Worm (Caenorhabditis elegans): Measurements from ENCODE around the gene par-1.

Gene par-1

ce11 chrV:14192870-14193269 is 47.7 kb upstream of the par-1 start:
- no peak for TF ChIP-seq ceh-31 (tag; optimal IDR thresholded peaks at IDR 0.05)

- TF ChIP-seq odd-2 (tag; optimal IDR thresholded peaks at IDR 0.05) (no peak), pros-1 (tag; optimal IDR thresholded peaks at IDR 0.05) (no peak), eyg-1 (tag; optimal IDR thresholded peaks at IDR 0.05) (no peak), ceh-2 (tag; optimal IDR thresholded peaks at IDR 0.05) (no peak), pqm-1 (tag; optimal IDR thresholded peaks at IDR 0.05) (no peak), lim-6 (tag; optimal IDR thresholded peaks at IDR 0.05) (no peak), F13H6.1 (tag; optimal IDR thresholded peaks at IDR 0.05) (no peak), ceh-18 (tag; optimal IDR thresholded peaks at IDR 0.05) (no peak), ztf-16 (tag; optimal IDR thresholded peaks at IDR 0.05) (no peak), gmeb-2 (tag; optimal IDR thresholded peaks at IDR 0.05) (no peak), Y22D7AL.16 (tag; optimal IDR thresholded peaks at IDR 0.05) (no peak), hlh-6 (tag; optimal IDR thresholded peaks at IDR 0.05) (no peak), ceh-30 (tag; optimal IDR thresholded peaks at IDR 0.05) (no peak), hlh-8 (tag; optimal IDR thresholded peaks at IDR 0.05) (no peak), ahr-1 (tag; optimal IDR thresholded peaks at IDR 0.05) (no peak), pha-4 (tag; optimal IDR thresholded peaks at IDR 0.05) (no peak), K09A11.1 (tag; optimal IDR thresholded peaks at IDR 0.05; ENCODE audit: insufficient read depth) (no peak), dve-1 (tag; optimal IDR thresholded peaks at IDR 0.05) (no peak), unc-86 (tag; optimal IDR thresholded peaks at IDR 0.05) (no peak), ceh-22 (tag; optimal IDR thresholded peaks at IDR 0.05) (no peak)
Measured at ce11 chrV:14187104-14187503, 41.9 kb upstream of the par-1 start.

ce11 chrV:14185438-14185837 is 40.3 kb upstream of the par-1 start, which contains the start of the genes trm-1 and ints-2:
Gene trm-1, minus strand, starts transcription at chrV:14185612.
Gene ints-2, plus strand, starts transcription at chrV:14185686.
- TF ChIP-seq ceh-31 (tag; optimal IDR thresholded peaks at IDR 0.05) (peak; percentile 50), unc-42 (tag; optimal IDR thresholded peaks at IDR 0.05) (peak; percentile 98), dmd-4 (tag; optimal IDR thresholded peaks at IDR 0.05; ENCODE audit: borderline replicate concordance) (no peak), ceh-18 (tag; optimal IDR thresholded peaks at IDR 0.05) (peak; percentile 26), pha-4 (tag; optimal IDR thresholded peaks at IDR 0.05) (no peak), nfya-1 (tag; optimal IDR thresholded peaks at IDR 0.05) (peak; percentile 2), eyg-1 (tag; optimal IDR thresholded peaks at IDR 0.05) (no peak)

ce11 chrV:14182860-14183259 is 37.7 kb upstream of the par-1 start, which contains the start of gene cest-2.3:
Gene cest-2.3, minus strand, starts transcription at chrV:14182960.
- TF ChIP-seq elt-2 (tag; optimal IDR thresholded peaks at IDR 0.05) (peak; percentile 40), tbx-7 (tag; optimal IDR thresholded peaks at IDR 0.05) (no peak), ceh-24 (tag; optimal IDR thresholded peaks at IDR 0.05) (no peak)

- TF ChIP-seq zip-5 (tag; optimal IDR thresholded peaks at IDR 0.05) (no peak), elt-2 (tag; optimal IDR thresholded peaks at IDR 0.05) (no peak), ets-4 (tag; optimal IDR thresholded peaks at IDR 0.05) (no peak), odd-2 (tag; optimal IDR thresholded peaks at IDR 0.05) (no peak), npax-4 (tag; optimal IDR thresholded peaks at IDR 0.05) (no peak), ceh-22 (tag; optimal IDR thresholded peaks at IDR 0.05) (no peak), elt-4 (tag; optimal IDR thresholded peaks at IDR 0.05) (no peak), ama-1 (optimal IDR thresholded peaks at IDR 0.05) (no peak), fax-1 (tag; optimal IDR thresholded peaks at IDR 0.05) (no peak), pqm-1 (tag; optimal IDR thresholded peaks at IDR 0.05) (no peak)
Measured at ce11 chrV:14179947-14180346, 34.8 kb upstream of the par-1 start, which contains the start of gene ZC376.8. Gene ZC376.8, plus strand, starts transcription at chrV:14180247.

ce11 chrV:14177657-14178129 is 32.5 kb upstream of the par-1 start, which contains the start of gene ceh-74:
Gene ceh-74, plus strand, starts transcription at chrV:14178079.
- TF ChIP-seq pros-1 (tag; optimal IDR thresholded peaks at IDR 0.05) (peak; percentile 57), zip-5 (tag; optimal IDR thresholded peaks at IDR 0.05) (no peak), unc-55 (GFP tag; optimal IDR thresholded peaks at IDR 0.05) (peak; percentile 43), ref-2 (tag; optimal IDR thresholded peaks at IDR 0.05) (peak; percentile 37), nfya-1 (tag; optimal IDR thresholded peaks at IDR 0.05) (peak; percentile 45), ama-1 (optimal IDR thresholded peaks at IDR 0.05) (no peak)
